Fruit fly (Drosophila melanogaster): Measurements from ENCODE around the gene CG3513.

dm6 chr2L:3647521-3648172 lies 45.3 kb downstream of the CG3513 start:
- no peak for TF ChIP-seq psq (optimal IDR thresholded peaks at IDR 0.05)
- no peak for TF ChIP-seq usp (GFP tag; optimal IDR thresholded peaks at IDR 0.05)
- TF ChIP-seq CG8478 (optimal IDR thresholded peaks at IDR 0.05) = no peak
- no peak for TF ChIP-seq Dll (optimal IDR thresholded peaks at IDR 0.05)
